Fruit fly (Drosophila melanogaster): ENCODE data around the gene CG1571.

The CG1571 gene

DNA sequence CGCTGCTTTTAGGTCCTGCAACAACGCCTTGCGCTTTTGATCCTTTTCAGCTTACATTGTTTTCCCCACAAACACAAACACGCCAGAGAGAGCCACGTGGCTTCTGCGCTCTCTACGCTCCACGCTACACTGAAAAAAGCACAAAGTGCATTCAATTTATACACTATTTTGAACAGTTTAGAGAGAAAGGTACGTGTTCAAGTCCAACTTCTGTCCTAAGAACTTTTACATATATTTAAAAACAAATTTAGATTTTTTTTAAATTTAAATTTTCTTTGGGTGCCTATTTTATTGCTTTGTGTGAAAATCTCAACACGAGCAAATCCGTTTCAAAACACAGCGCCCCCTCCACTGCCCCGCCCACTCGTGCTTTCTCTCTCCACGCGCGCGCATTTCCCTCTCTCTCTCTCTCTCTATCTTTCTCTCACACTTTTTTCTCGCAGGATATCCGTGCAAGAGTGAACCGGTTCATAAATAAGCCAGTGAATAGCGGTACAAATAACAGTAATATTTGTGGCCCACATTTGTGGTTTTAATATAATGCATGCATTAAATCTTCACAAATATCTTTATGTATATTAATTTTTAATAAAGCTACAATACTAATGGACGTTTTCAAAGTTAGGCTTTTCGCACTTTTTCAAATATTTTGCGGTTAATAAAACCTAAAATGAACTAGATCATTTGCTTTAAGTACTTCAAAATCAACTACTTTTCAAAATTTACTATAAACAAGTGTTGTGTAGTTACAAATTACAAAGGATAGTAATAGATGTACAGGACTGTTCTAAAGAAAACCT, 24.5 kb downstream of the CG1571 start (continued):
- TF ChIP-seq CG2678 (tag; optimal IDR thresholded peaks at IDR 0.05) = peak; percentile 87
- TF ChIP-seq ems (GFP tag; optimal IDR thresholded peaks at IDR 0.05) = peak; percentile 58
- TF ChIP-seq hth (optimal IDR thresholded peaks at IDR 0.05) = no peak
- TF ChIP-seq CG14667 (GFP tag; IDR thresholded peaks at IDR 0.05) = peak; percentile 71
- peak; percentile 93 for TF ChIP-seq sens (GFP tag)
- peak; percentile 68 for TF ChIP-seq Hr3 (GFP tag; optimal IDR thresholded peaks at IDR 0.05)
- TF ChIP-seq Hmr (GFP tag; optimal IDR thresholded peaks at IDR 0.05) = peak; percentile 92
- peak; percentile 95 for TF ChIP-seq lab (GFP tag; optimal IDR thresholded peaks at IDR 0.05)
- TF ChIP-seq CG4282 (GFP tag; optimal IDR thresholded peaks at IDR 0.05) = no peak
- TF ChIP-seq so (GFP tag; IDR thresholded peaks at IDR 0.05) = peak; percentile 88
- TF ChIP-seq CG2129 (GFP tag; IDR thresholded peaks at IDR 0.05; ENCODE audit: partially characterized antibody) = no peak
- TF ChIP-seq E2f1 (GFP tag; IDR thresholded peaks at IDR 0.05) = peak; percentile 85
- peak; percentile 60 to 61 for TF ChIP-seq Trl (optimal IDR thresholded peaks at IDR 0.05)
- TF ChIP-seq Trl (GFP tag; optimal IDR thresholded peaks at IDR 0.05) = peak; percentile 49
- peak; percentile 68 for TF ChIP-seq CG12155 (GFP tag; optimal IDR thresholded peaks at IDR 0.05)
- TF ChIP-seq Bgb (GFP tag; IDR thresholded peaks at IDR 0.05; ENCODE audit: partially characterized antibody) = no peak
- TF ChIP-seq CG11093 (GFP tag; IDR thresholded peaks at IDR 0.05) = peak; percentile 58; the same call in 2 of the 3 replicates
- TF ChIP-seq jigr1 (GFP tag; IDR thresholded peaks at IDR 0.05) = peak; percentile 67; the same call in 1 of the 3 replicates
- no peak for TF ChIP-seq Dp (GFP tag; optimal IDR thresholded peaks at IDR 0.05)
- peak; percentile 8 for TF ChIP-seq tx (GFP tag; optimal IDR thresholded peaks at IDR 0.05)
- TF ChIP-seq HLHmδ (GFP tag; optimal IDR thresholded peaks at IDR 0.05) = no peak
- TF ChIP-seq Nf-YA (GFP tag; IDR thresholded peaks at IDR 0.05) = peak; percentile 71
- TF ChIP-seq Dad (GFP tag; optimal IDR thresholded peaks at IDR 0.05) = peak; percentile 33
- no peak for TF ChIP-seq ac (GFP tag; optimal IDR thresholded peaks at IDR 0.05)
- TF ChIP-seq Sin3A (optimal IDR thresholded peaks at IDR 0.05) = no peak
- peak; percentile 86 for TF ChIP-seq scrt (GFP tag; optimal IDR thresholded peaks at IDR 0.05)
- TF ChIP-seq gro (GFP tag; optimal IDR thresholded peaks at IDR 0.05) = peak; percentile 46
- peak; percentile 53 for TF ChIP-seq CG12744 (GFP tag; optimal IDR thresholded peaks at IDR 0.05)
- no peak for TF ChIP-seq CG42726 (GFP tag; IDR thresholded peaks at IDR 0.05; ENCODE audit: partially characterized antibody)
- peak; percentile 68 for TF ChIP-seq CG14710 (tag; optimal IDR thresholded peaks at IDR 0.05)
- peak; percentile 82 for TF ChIP-seq otp (GFP tag; IDR thresholded peaks at IDR 0.05)
- peak; percentile 83 for TF ChIP-seq CG14441 (GFP tag; IDR thresholded peaks at IDR 0.05)
- peak; percentile 22 for TF ChIP-seq MESR4 (GFP tag; optimal IDR thresholded peaks at IDR 0.05)
- TF ChIP-seq cg (GFP tag; optimal IDR thresholded peaks at IDR 0.05) = no peak
- TF ChIP-seq Atf-2 (GFP tag; optimal IDR thresholded peaks at IDR 0.05) = no peak
- TF ChIP-seq BEAF-32 (GFP tag; optimal IDR thresholded peaks at IDR 0.05) = no peak
- TF ChIP-seq cas (GFP tag; IDR thresholded peaks at IDR 0.05) = 0 out of 2 replicates have a peak, but pooled peaks have one; percentile 45
- peak; percentile 89 for TF ChIP-seq Med (GFP tag)
- peak; percentile 89 for TF ChIP-seq CG7556 (GFP tag; optimal IDR thresholded peaks at IDR 0.05)
- TF ChIP-seq E2f2 (GFP tag; IDR thresholded peaks at IDR 0.05) = peak; percentile 72
- TF ChIP-seq CG18011 (GFP tag; optimal IDR thresholded peaks at IDR 0.05) = peak; percentile 26
- TF ChIP-seq Bteb2 (GFP tag; optimal IDR thresholded peaks at IDR 0.05) = peak; percentile 57
- TF ChIP-seq CG6272 (GFP tag; IDR thresholded peaks at IDR 0.05) = peak; percentile 85
- TF ChIP-seq bbx (GFP tag; IDR thresholded peaks at IDR 0.05; ENCODE audit: partially characterized antibody) = no peak
- peak; percentile 29 for TF ChIP-seq CHES-1-like (GFP tag; optimal IDR thresholded peaks at IDR 0.05)
- peak; percentile 73 for TF ChIP-seq CG2889 (GFP tag; IDR thresholded peaks at IDR 0.05)
- TF ChIP-seq CG5245 (GFP tag; optimal IDR thresholded peaks at IDR 0.05) = peak; percentile 71
- no peak for TF ChIP-seq CG11398 (GFP tag; optimal IDR thresholded peaks at IDR 0.05)
- TF ChIP-seq trem (tag; optimal IDR thresholded peaks at IDR 0.05) = peak; percentile 50
- peak; percentile 84 for TF ChIP-seq Blimp-1 (GFP tag; optimal IDR thresholded peaks at IDR 0.05)
